Worm (Caenorhabditis elegans) whole organism, young adult: Measurements from ENCODE around the gene spp-16.

Experiments used
- ama-1 ChIP-seq, 3 experiments: fragments of 150-350 bp in 1 of 3; sonication (generic microtip) in 2 of 3; optimal IDR thresholded peaks; 2 replicates each; lab custom pipeline; 2014 to 2018; ENCODE audit warnings: missing biosample characterization in 2 of 3, missing genetic modification characterization in 2 of 3, missing genetic modification reagents in 2 of 3
- cebp-1 ChIP-seq, 2 experiments: fragments of 200-800 bp in 1 of 2; sonication (Bioruptor generic) in 1 of 2; sonication (generic microtip) in 1 of 2; IDR thresholded peaks in 1 of 2; optimal IDR thresholded peaks in 1 of 2; 2 replicates each; pipeline versions ENCODE4 v1.3.6 to Lab custom; 2017 to 2022; ENCODE audit warnings: missing compliant biosample characterization in 2 of 2, missing genetic modification characterization in 2 of 2, mild to moderate bottlenecking in 1 of 2, missing genetic modification reagents in 1 of 2, moderate library complexity in 1 of 2
- ceh-58 ChIP-seq: fragments of 200-800 bp; sonication (Bioruptor generic); IDR thresholded peaks from 2 replicates; pipeline ENCODE4 v1.3.6; 2022; ENCODE audit warnings: missing genetic modification characterization, missing compliant biosample characterization
- chd-7 ChIP-seq: sonication (generic microtip); optimal IDR thresholded peaks from 2 replicates; lab custom pipeline; 2016; ENCODE audit warnings: mild to moderate bottlenecking, missing genetic modification characterization, moderate library complexity, missing compliant biosample characterization
- egl-44 ChIP-seq: fragments of 200-800 bp; sonication (Bioruptor generic); IDR thresholded peaks from 2 replicates; pipeline ENCODE4 v1.3.6; 2022; ENCODE audit warnings: missing genetic modification reagents, missing genetic modification characterization, missing compliant biosample characterization
- hlh-26 ChIP-seq: fragments of 200-800 bp; sonication (Bioruptor generic); conservative IDR thresholded peaks from 2 replicates; pipeline ENCODE4 v1.3.6; 2022; ENCODE audit warnings: missing genetic modification reagents, missing genetic modification characterization, missing compliant biosample characterization
- nfya-1 ChIP-seq: sonication (generic microtip); optimal IDR thresholded peaks from 2 replicates; lab custom pipeline; 2017; ENCODE audit warnings: antibody characterized with exemption, missing compliant biosample characterization, missing genetic modification characterization, borderline replicate concordance; ENCODE audit not compliant: insufficient read depth

DNA sequence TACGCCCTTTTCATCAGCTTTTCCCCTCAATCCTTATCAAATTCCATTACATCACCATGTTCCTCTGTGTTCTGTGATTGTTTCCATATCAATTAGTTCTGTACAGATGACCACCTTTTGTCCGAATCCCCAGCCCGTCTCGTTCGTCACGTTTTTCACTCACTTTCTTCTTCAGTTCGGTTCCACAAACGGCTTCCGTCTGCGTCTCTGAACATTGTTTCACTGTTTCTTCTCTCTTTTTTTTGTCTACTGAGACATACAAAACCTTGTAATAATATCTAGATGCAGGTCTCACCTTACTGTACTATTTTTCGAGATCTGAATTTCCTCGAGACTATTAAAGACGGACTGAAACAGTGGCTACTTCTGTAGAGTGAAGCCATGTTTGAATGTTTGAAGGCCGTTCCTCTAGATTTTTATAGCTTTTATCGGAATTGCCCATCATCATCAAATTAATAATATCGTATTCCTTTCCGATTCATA is 14.7 kb downstream of the spp-16 start, which contains the start of gene F32D8.3:
- TF ChIP-seq ceh-58 (GFP tag; lab: Robert Waterston, UW), result no peak
- TF ChIP-seq ama-1 (optimal IDR thresholded peaks at IDR 0.05; lab: Kevin White, UChicago), result no peak
- TF ChIP-seq ama-1 (GFP tag; optimal IDR thresholded peaks at IDR 0.05; lab: Kevin White, UChicago), result no peak
- TF ChIP-seq hlh-26 (GFP tag; lab: Robert Waterston, UW), result no peak
- no peak for TF ChIP-seq cebp-1 (GFP tag; IDR thresholded peaks at IDR 0.05; lab: Robert Waterston, UW)
- no peak for TF ChIP-seq cebp-1 (tag; optimal IDR thresholded peaks at IDR 0.05; lab: Kevin White, UChicago)
- TF ChIP-seq nfya-1 (tag; lab: Kevin White, UChicago), result no peak
- no peak for TF ChIP-seq egl-44 (GFP tag; lab: Robert Waterston, UW)
- TF ChIP-seq chd-7 (tag; lab: Kevin White, UChicago), result no peak
